Worm (Caenorhabditis elegans): ENCODE results near the gene nhr-110.
A peak's percentile ranks its signal among the peaks of the same experiment; 100 is the strongest.

The nhr-110 gene

ce11 chrV:1599088-1599487 is 25.2 kb downstream of the nhr-110 start:
- TF ChIP-seq attf-5 (GFP tag; optimal IDR thresholded peaks at IDR 0.05) (peak; percentile 31), hmg-20 (GFP tag; IDR thresholded peaks at IDR 0.05) (0 out of 2 replicates have a peak, but pooled peaks have one; percentile 24), dox-1 (GFP tag; IDR thresholded peaks at IDR 0.05) (peak; percentile 49; the same call in 1 of the 2 replicates), nhr-80 (tag; optimal IDR thresholded peaks at IDR 0.05) (peak; percentile 32), mcd-1 (GFP tag; IDR thresholded peaks at IDR 0.05) (peak; percentile 55), ztf-18 (tag; optimal IDR thresholded peaks at IDR 0.05) (peak; percentile 90), egrh-3 (GFP tag; IDR thresholded peaks at IDR 0.05) (peak; percentile 53; the same call in 1 of the 2 replicates)

DNA sequence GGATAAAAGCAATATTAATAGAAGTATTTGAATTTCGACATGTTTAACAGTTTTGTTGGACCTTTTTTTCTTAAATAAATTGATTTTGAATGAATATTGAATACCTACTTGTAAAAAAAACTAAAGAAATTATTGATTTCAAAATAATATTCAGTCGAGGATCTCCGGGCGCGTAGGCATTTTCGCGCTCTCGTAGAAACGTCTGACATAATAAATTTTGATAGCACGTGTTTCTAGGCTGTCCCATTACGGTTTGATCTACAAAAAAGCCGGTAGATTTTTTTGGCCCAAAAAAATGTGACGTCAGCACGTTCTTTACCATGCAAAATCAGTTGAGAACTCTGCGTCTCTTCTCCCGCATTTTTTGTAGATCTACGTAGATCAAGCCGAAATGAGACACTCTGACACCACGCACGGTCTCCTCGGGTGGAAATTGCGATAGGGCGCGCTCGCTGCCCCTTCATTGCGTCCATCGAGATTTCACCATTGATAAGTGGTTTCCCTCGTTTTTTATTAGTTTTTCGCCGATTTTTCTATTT is 29.6 kb downstream of the nhr-110 start:
- TF ChIP-seq lin-40 (tag; optimal IDR thresholded peaks at IDR 0.05) (peak; percentile 25), ztf-18 (tag; optimal IDR thresholded peaks at IDR 0.05) (no peak), F23B12.7 (tag; optimal IDR thresholded peaks at IDR 0.05; ENCODE audit: insufficient read depth) (no peak)

- TF ChIP-seq ama-1 (optimal IDR thresholded peaks at IDR 0.05) (peak; percentile 48), ama-1 (GFP tag; optimal IDR thresholded peaks at IDR 0.05) (no peak), ztf-6 (GFP tag; IDR thresholded peaks at IDR 0.05) (no peak)
Observed at ce11 chrV:1593799-1594420, 30.3 kb downstream of the nhr-110 start, which contains the start of gene F16B4.4. Gene F16B4.4 (plus strand): TSS chrV:1594019.

DNA sequence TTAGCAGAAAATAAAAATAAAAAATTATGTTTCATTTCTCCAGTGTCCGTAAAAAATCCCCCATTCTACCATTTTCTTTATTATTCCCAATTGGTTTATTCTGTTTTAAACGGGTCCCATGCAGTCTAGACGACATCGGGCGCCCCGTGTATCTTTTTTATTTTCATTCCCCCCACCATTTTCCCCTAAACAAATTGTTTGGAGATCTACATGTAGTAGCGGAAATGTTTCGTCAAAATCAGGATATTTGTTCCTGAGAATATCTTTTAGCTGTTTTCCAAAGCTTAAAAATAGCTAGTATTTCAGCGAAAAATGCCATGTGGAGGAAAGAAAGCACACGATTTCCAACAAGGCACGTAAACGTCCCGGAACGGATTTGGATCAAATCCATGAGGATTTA is 36.1 kb downstream of the nhr-110 start, which contains the start of gene F16B4.5:
Gene F16B4.5 (plus strand): TSS at position 301 of the 400 bp plus-strand sequence.
- TF ChIP-seq atf-7 (tag; optimal IDR thresholded peaks at IDR 0.05) (no peak), ztf-3 (GFP tag; optimal IDR thresholded peaks at IDR 0.05) (no peak), sea-2 (GFP tag; IDR thresholded peaks at IDR 0.05) (no peak), nhr-27 (tag; optimal IDR thresholded peaks at IDR 0.05) (no peak), snpc-3.4 (tag; optimal IDR thresholded peaks at IDR 0.05) (no peak), ceh-40 (GFP tag; IDR thresholded peaks at IDR 0.05) (no peak), Y67H2A.10 (GFP tag; conservative IDR thresholded peaks at IDR 0.05) (no peak), ztf-26 (tag; optimal IDR thresholded peaks at IDR 0.05) (no peak), F39B2.1 (GFP tag; IDR thresholded peaks at IDR 0.05) (no peak), T07F8.4 (tag; optimal IDR thresholded peaks at IDR 0.05) (no peak), bed-2 (GFP tag; IDR thresholded peaks at IDR 0.05) (no peak), tbx-9 (tag; optimal IDR thresholded peaks at IDR 0.05; ENCODE audit: borderline replicate concordance) (no peak)

DNA sequence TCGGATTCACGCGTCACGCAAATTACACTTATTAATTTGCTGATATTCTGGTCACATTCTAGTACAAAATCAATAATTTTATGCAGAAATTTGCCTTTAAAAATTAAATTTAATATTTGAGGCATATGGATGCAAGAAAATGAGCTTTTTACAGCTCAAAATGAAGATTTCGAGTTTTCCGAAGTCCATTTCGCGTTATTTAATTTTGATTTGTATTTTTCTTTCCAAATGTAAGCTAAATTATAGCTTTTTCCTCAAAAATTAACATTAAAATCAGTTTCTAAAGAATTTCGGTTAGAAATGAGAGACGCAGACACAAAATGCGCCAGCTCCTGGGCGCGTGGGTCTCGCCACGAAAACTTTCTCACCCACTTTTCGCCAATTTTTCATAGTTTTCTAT is 37.3 kb downstream of the nhr-110 start, which contains the start of gene F16B4.6:
Gene F16B4.6 (plus strand): TSS at position 301 of the 400 bp plus-strand sequence.
- TF ChIP-seq bed-1 (GFP tag; IDR thresholded peaks at IDR 0.05) = no peak
- TF ChIP-seq F10E7.11 (tag; optimal IDR thresholded peaks at IDR 0.05) = no peak
- no peak for TF ChIP-seq F22D6.2 (tag; optimal IDR thresholded peaks at IDR 0.05)
- TF ChIP-seq F57C9.4 (tag; optimal IDR thresholded peaks at IDR 0.05) = no peak
- TF ChIP-seq ets-4 (GFP tag; optimal IDR thresholded peaks at IDR 0.05) = no peak
- no peak for TF ChIP-seq C06A6.2 (GFP tag; conservative IDR thresholded peaks at IDR 0.05)
- TF ChIP-seq die-1 (tag; optimal IDR thresholded peaks at IDR 0.05) = no peak
- TF ChIP-seq unc-130 (GFP tag; optimal IDR thresholded peaks at IDR 0.05) = no peak
- no peak for TF ChIP-seq repo-1 (tag; optimal IDR thresholded peaks at IDR 0.05)
- no peak for TF ChIP-seq ztf-25 (GFP tag; IDR thresholded peaks at IDR 0.05)
- TF ChIP-seq nfya-1 (tag; optimal IDR thresholded peaks at IDR 0.05; ENCODE audit: borderline replicate concordance, insufficient read depth) = no peak
- TF ChIP-seq ztf-18 (tag; optimal IDR thresholded peaks at IDR 0.05) = no peak
- TF ChIP-seq akir-1 (GFP tag; optimal IDR thresholded peaks at IDR 0.05) = no peak
- no peak for TF ChIP-seq hrde-1 (tag; optimal IDR thresholded peaks at IDR 0.05; ENCODE audit: borderline replicate concordance)
- TF ChIP-seq snpc-4 (GFP tag; optimal IDR thresholded peaks at IDR 0.05) = no peak
- TF ChIP-seq snpc-4 (tag; optimal IDR thresholded peaks at IDR 0.05) = no peak
